Fruit fly (Drosophila melanogaster) whole organism, pupa: Measurements from ENCODE around the gene CG2901.

Experiments used
- CG10348 ChIP-seq: fragments of 200-800 bp; sonication (Bioruptor generic); IDR thresholded peaks from 2 replicates; pipeline ENCODE4 v1.3.6; 2022; ENCODE audit warnings: missing biosample characterization, missing genetic modification characterization
- CG12605 ChIP-seq: fragments of 200-800 bp; sonication (Bioruptor generic); IDR thresholded peaks from 2 replicates; pipeline ENCODE4 v1.3.6; 2022; ENCODE audit warnings: missing biosample characterization, missing genetic modification characterization
- CG13204 ChIP-seq: fragments of 200-800 bp; sonication (Bioruptor generic); optimal IDR thresholded peaks from 2 replicates; lab custom pipeline; 2018; ENCODE audit warnings: missing biosample characterization, mild to moderate bottlenecking, missing genetic modification characterization, moderate library complexity
- CG14655 ChIP-seq: fragments of 200-800 bp; sonication (Bioruptor generic); optimal IDR thresholded peaks from 3 replicates; lab custom pipeline; 2017; ENCODE audit warnings: mild to moderate bottlenecking, missing biosample characterization, missing genetic modification reagents, missing genetic modification characterization
- CG15710 ChIP-seq: fragments of 200-800 bp; sonication (Bioruptor generic); optimal IDR thresholded peaks from 2 replicates; lab custom pipeline; 2018; ENCODE audit warnings: missing biosample characterization, mild to moderate bottlenecking, missing genetic modification characterization, moderate library complexity
- CG17806 ChIP-seq: fragments of 200-800 bp; sonication (Bioruptor generic); optimal IDR thresholded peaks from 2 replicates; lab custom pipeline; 2018; ENCODE audit warnings: missing biosample characterization, mild to moderate bottlenecking, missing genetic modification characterization, moderate library complexity
- CG34367 ChIP-seq: fragments of 200-800 bp; sonication (Bioruptor generic); optimal IDR thresholded peaks from 2 replicates; lab custom pipeline; 2018; ENCODE audit warnings: missing biosample characterization, mild to moderate bottlenecking, missing genetic modification characterization
- CG4496 ChIP-seq: fragments of 200-800 bp; sonication (Bioruptor generic); IDR thresholded peaks from 3 replicates; pipeline ENCODE4 v1.3.6; 2022; ENCODE audit warnings: missing biosample characterization, missing genetic modification characterization
- CG8159 ChIP-seq: fragments of 200-800 bp; sonication (Bioruptor generic); optimal IDR thresholded peaks from 3 replicates; lab custom pipeline; 2018; ENCODE audit warnings: missing biosample characterization, mild to moderate bottlenecking, missing genetic modification characterization, moderate library complexity
- EcR ChIP-seq: fragments of 200-800 bp; sonication (Bioruptor generic); optimal IDR thresholded peaks from 3 replicates; lab custom pipeline; 2019; ENCODE audit warnings: missing biosample characterization, missing genetic modification characterization, mild to moderate bottlenecking, moderate library complexity, missing genetic modification reagents
- Pif1A ChIP-seq: fragments of 200-800 bp; sonication (Bioruptor generic); optimal IDR thresholded peaks from 3 replicates; lab custom pipeline; 2016; ENCODE audit warnings: missing biosample characterization, missing genetic modification characterization
- rn ChIP-seq: fragments of 200-800 bp; sonication (Bioruptor generic); IDR thresholded peaks from 2 replicates; pipeline ENCODE4 v1.3.6; 2022; ENCODE audit warnings: missing biosample characterization, missing genetic modification characterization

DNA sequence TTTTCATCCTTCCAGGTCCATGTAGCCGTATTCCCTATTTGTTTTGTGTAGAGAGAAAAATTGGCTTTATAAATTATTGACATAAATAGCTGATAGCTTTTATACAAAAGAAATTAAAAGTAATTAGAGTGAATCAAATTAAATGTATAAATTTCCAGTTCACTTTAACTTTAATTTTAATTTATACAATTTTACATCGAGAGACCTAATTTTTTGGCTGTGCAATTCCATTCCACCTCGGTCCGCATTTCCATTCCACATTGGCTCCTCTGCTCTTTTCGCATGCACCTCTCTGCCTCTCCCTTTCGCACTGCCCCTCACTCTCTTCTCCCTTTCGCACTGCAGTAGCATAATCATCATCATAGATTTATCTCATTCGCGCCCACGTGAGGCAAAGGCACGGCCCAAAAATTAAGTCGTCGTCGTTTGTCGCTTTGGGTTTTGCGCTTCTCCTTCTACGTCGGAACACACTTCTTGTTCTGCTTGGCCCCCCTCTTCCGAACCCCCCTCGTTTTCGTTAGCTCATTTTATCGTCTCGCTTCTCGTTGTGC is 49.0 kb upstream of the CG2901 start:
- TF ChIP-seq CG8159 (tag; lab: Kevin White, UChicago) (peak; percentile 59), EcR (GFP tag; lab: Kevin White, UChicago) (no peak), rn (no peak), CG13204 (GFP tag; lab: Kevin White, UChicago) (no peak), CG4496 (GFP tag; lab: Robert Waterston, UW) (0 out of 3 replicates have a peak, but pooled peaks have one; percentile 39), CG34367 (tag; lab: Kevin White, UChicago) (no peak), Pif1A (GFP tag; lab: Kevin White, UChicago) (no peak), CG17806 (tag; lab: Kevin White, UChicago) (peak; percentile 30), CG12605 (GFP tag; lab: Robert Waterston, UW) (no peak), CG15710 (tag; lab: Kevin White, UChicago) (peak; percentile 42), CG10348 (GFP tag; lab: Robert Waterston, UW) (no peak), CG14655 (peak; percentile 54)
